Fruit fly (Drosophila melanogaster) whole organism, embryonic: ENCODE data around the gene SkpE.
A peak's percentile ranks its signal among the peaks of the same experiment; 100 is the strongest.

Experiments used
- Awh ChIP-seq: fragments of 200-800 bp; sonication (Bioruptor generic); IDR thresholded peaks from 2 replicates; pipeline ENCODE4, ENCODE4 v1.3.6; 2022; ENCODE audit warnings: missing biosample characterization, missing genetic modification characterization
- C15 ChIP-seq: fragments of 200-800 bp; sonication (Bioruptor generic); IDR thresholded peaks from 3 replicates; pipeline ENCODE4 v1.3.6; 2022; ENCODE audit warnings: missing biosample characterization, missing genetic modification characterization
- CG11560 ChIP-seq: fragments of 200-800 bp; sonication (Bioruptor generic); IDR thresholded peaks from 3 replicates; pipeline ENCODE4 v1.3.6; 2022; ENCODE audit warnings: missing biosample characterization, missing genetic modification characterization
- CG14710 ChIP-seq: fragments of 200-800 bp; sonication (Bioruptor generic); optimal IDR thresholded peaks from 3 replicates; lab custom pipeline; 2019; ENCODE audit warnings: missing biosample characterization, mild to moderate bottlenecking, missing genetic modification characterization, moderate library complexity
- CG15073 ChIP-seq: fragments of 200-800 bp; sonication (Bioruptor generic); optimal IDR thresholded peaks from 2 replicates; lab custom pipeline; 2016; ENCODE audit warnings: missing biosample characterization, missing genetic modification characterization
- CG16779 ChIP-seq: fragments of 200-800 bp; sonication (Bioruptor generic); IDR thresholded peaks from 2 replicates; pipeline ENCODE4 v1.3.6; 2022; ENCODE audit warnings: missing biosample characterization, missing genetic modification characterization
- CG16863 ChIP-seq: fragments of 200-800 bp; sonication (Bioruptor generic); optimal IDR thresholded peaks from 3 replicates; lab custom pipeline; 2016; ENCODE audit warnings: missing biosample characterization, missing genetic modification characterization
- CG17385 ChIP-seq: fragments of 200-800 bp; sonication (Bioruptor generic); optimal IDR thresholded peaks from 3 replicates; lab custom pipeline; 2018; ENCODE audit warnings: missing biosample characterization, mild to moderate bottlenecking, missing genetic modification characterization
- CG17568 ChIP-seq: fragments of 200-800 bp; sonication (Bioruptor generic); optimal IDR thresholded peaks from 2 replicates; lab custom pipeline; 2018; ENCODE audit warnings: missing biosample characterization, mild to moderate bottlenecking, missing genetic modification characterization, moderate library complexity
- CG30020 ChIP-seq: fragments of 200-800 bp; optimal IDR thresholded peaks from 2 replicates; lab custom pipeline; 2019; ENCODE audit warnings: missing biosample characterization, mild to moderate bottlenecking, missing genetic modification characterization, moderate library complexity
- CG3065 ChIP-seq: fragments of 200-800 bp; sonication (Bioruptor generic); optimal IDR thresholded peaks from 2 replicates; lab custom pipeline; 2016; ENCODE audit warnings: missing biosample characterization, missing genetic modification characterization
- CG33213 ChIP-seq: fragments of 200-800 bp; sonication (Bioruptor generic); optimal IDR thresholded peaks from 3 replicates; lab custom pipeline; 2016; ENCODE audit warnings: missing biosample characterization, missing genetic modification characterization
- CG3995 ChIP-seq: fragments of 200-800 bp; sonication (Bioruptor generic); optimal IDR thresholded peaks from 3 replicates; lab custom pipeline; 2016; ENCODE audit warnings: missing biosample characterization, missing genetic modification characterization
- CG4328 ChIP-seq: fragments of 200-800 bp; sonication (Bioruptor generic); optimal IDR thresholded peaks from 3 replicates; lab custom pipeline; 2017; ENCODE audit warnings: missing biosample characterization, missing genetic modification reagents, missing genetic modification characterization
- CG4854 ChIP-seq: fragments of 200-800 bp; sonication (Bioruptor generic); optimal IDR thresholded peaks from 2 replicates; lab custom pipeline; 2016; ENCODE audit warnings: missing biosample characterization, missing genetic modification characterization, inconsistent platforms
- CG7372 ChIP-seq: fragments of 200-800 bp; sonication (Bioruptor generic); IDR thresholded peaks from 2 replicates; pipeline ENCODE4 v1.3.6; 2022; ENCODE audit warnings: missing biosample characterization, missing genetic modification characterization
- CG9609 ChIP-seq: fragments of 200-800 bp; sonication (Bioruptor generic); optimal IDR thresholded peaks from 3 replicates; lab custom pipeline; 2016; ENCODE audit warnings: missing biosample characterization, missing genetic modification characterization
- Dip3 ChIP-seq: fragments of 200-800 bp; sonication (Bioruptor generic); optimal IDR thresholded peaks from 3 replicates; lab custom pipeline; 2016; ENCODE audit warnings: missing biosample characterization, missing genetic modification characterization
- Dll ChIP-seq: fragments of 200-800 bp; sonication (Bioruptor generic); IDR thresholded peaks from 4 replicates; pipeline ENCODE4 v1.3.6; 2022; ENCODE audit warnings: missing biosample characterization, missing genetic modification characterization; ENCODE audit not compliant: partially characterized antibody
- Gsc ChIP-seq: fragments of 200-800 bp; sonication (Bioruptor generic); IDR thresholded peaks from 2 replicates; pipeline ENCODE4 v1.3.6; 2022; ENCODE audit warnings: missing biosample characterization, missing genetic modification characterization
- Hr3 ChIP-seq: fragments of 200-800 bp; sonication (Bioruptor generic); optimal IDR thresholded peaks from 3 replicates; lab custom pipeline; 2016; ENCODE audit warnings: missing biosample characterization, missing genetic modification characterization
- Hr78 ChIP-seq, 2 experiments: fragments of 200-800 bp in 1 of 2; fragments of >200 bp in 1 of 2; sonication (Bioruptor generic) in 1 of 2; optimal IDR thresholded peaks; 2 replicates each; lab custom pipeline; 2017 to 2019; ENCODE audit warnings: missing biosample characterization in 2 of 2, missing genetic modification characterization in 2 of 2, mild to moderate bottlenecking in 1 of 2, moderate library complexity in 1 of 2
- Meics ChIP-seq: fragments of 200-800 bp; sonication (Bioruptor generic); optimal IDR thresholded peaks from 2 replicates; lab custom pipeline; 2017; ENCODE audit warnings: missing biosample characterization, mild to moderate bottlenecking, missing genetic modification characterization
- NC2β ChIP-seq: fragments of 200-800 bp; sonication (Bioruptor generic); optimal IDR thresholded peaks from 2 replicates; lab custom pipeline; 2016; ENCODE audit warnings: missing biosample characterization, missing genetic modification characterization
- Oli ChIP-seq: fragments of 200-800 bp; sonication (Bioruptor generic); optimal IDR thresholded peaks from 2 replicates; lab custom pipeline; 2018; ENCODE audit warnings: missing biosample characterization, mild to moderate bottlenecking, missing genetic modification characterization, moderate library complexity
- PHDP ChIP-seq: fragments of 200-800 bp; sonication (Bioruptor generic); optimal IDR thresholded peaks from 3 replicates; lab custom pipeline; 2018; ENCODE audit warnings: missing biosample characterization, mild to moderate bottlenecking, missing genetic modification characterization, moderate library complexity
- Poxn ChIP-seq: fragments of 200-800 bp; sonication (Bioruptor generic); IDR thresholded peaks from 2 replicates; pipeline ENCODE4 v1.3.6; 2022; ENCODE audit warnings: missing biosample characterization, missing genetic modification characterization
- Usf ChIP-seq: fragments of 200-800 bp; sonication (Bioruptor generic); optimal IDR thresholded peaks from 2 replicates; lab custom pipeline; 2017; ENCODE audit warnings: missing genotype, missing biosample characterization, missing genetic modification characterization
- dati ChIP-seq: fragments of 200-800 bp; sonication (Bioruptor generic); IDR thresholded peaks from 2 replicates; pipeline ENCODE4 v1.3.6; 2022; ENCODE audit warnings: missing biosample characterization, missing genetic modification characterization
- disco-r ChIP-seq: fragments of 200-800 bp; sonication (Bioruptor generic); optimal IDR thresholded peaks from 2 replicates; lab custom pipeline; 2016; ENCODE audit warnings: missing biosample characterization, missing genetic modification characterization
- dmrt11E ChIP-seq: fragments of 200-800 bp; sonication (Bioruptor generic); optimal IDR thresholded peaks from 3 replicates; lab custom pipeline; 2018; ENCODE audit warnings: missing biosample characterization, mild to moderate bottlenecking, missing genetic modification characterization, moderate library complexity
- ewg ChIP-seq: fragments of 200-800 bp; sonication (Bioruptor generic); optimal IDR thresholded peaks from 3 replicates; lab custom pipeline; 2017; ENCODE audit warnings: mild to moderate bottlenecking, missing biosample characterization, missing genetic modification reagents, missing genetic modification characterization
- fd102C ChIP-seq: fragments of 200-800 bp; sonication (Bioruptor generic); optimal IDR thresholded peaks from 2 replicates; lab custom pipeline; 2018; ENCODE audit warnings: missing biosample characterization, mild to moderate bottlenecking, missing genetic modification characterization, moderate library complexity
- grn ChIP-seq: fragments of 200-800 bp; sonication (Bioruptor generic); optimal IDR thresholded peaks from 3 replicates; lab custom pipeline; 2017; ENCODE audit warnings: missing biosample characterization, missing genetic modification characterization
- klu ChIP-seq: fragments of 200-800 bp; sonication (Bioruptor generic); IDR thresholded peaks from 2 replicates; pipeline ENCODE4 v1.3.6; 2022; ENCODE audit warnings: missing biosample characterization, missing genetic modification characterization
- lilli ChIP-seq: fragments of 200-800 bp; sonication (Bioruptor generic); optimal IDR thresholded peaks from 3 replicates; lab custom pipeline; 2016; ENCODE audit warnings: missing biosample characterization, missing genetic modification characterization
- maf-S ChIP-seq: fragments of 200-800 bp; sonication (Bioruptor generic); optimal IDR thresholded peaks from 2 replicates; lab custom pipeline; 2016; ENCODE audit warnings: missing biosample characterization, missing genetic modification characterization
- mam ChIP-seq: fragments of 200-800 bp; sonication (Bioruptor generic); optimal IDR thresholded peaks from 3 replicates; lab custom pipeline; 2016; ENCODE audit warnings: missing biosample characterization, missing genetic modification characterization
- otp ChIP-seq: fragments of 200-800 bp; sonication (Bioruptor generic); IDR thresholded peaks from 3 replicates; pipeline ENCODE4, ENCODE4 v1.3.6; 2022; ENCODE audit warnings: missing biosample characterization, missing genetic modification characterization
- psq ChIP-seq: fragments of 200-800 bp; sonication (Bioruptor generic); optimal IDR thresholded peaks from 2 replicates; lab custom pipeline; 2017; ENCODE audit warnings: missing biosample characterization, missing genetic modification characterization
- ro ChIP-seq: fragments of 200-800 bp; sonication (Bioruptor generic); IDR thresholded peaks from 2 replicates; pipeline ENCODE4 v1.3.6; 2022; ENCODE audit warnings: missing biosample characterization, missing genetic modification characterization
- sc ChIP-seq, 3 experiments: fragments of >200 bp in 2 of 3; fragments of 200-800 bp in 1 of 3; sonication (Bioruptor generic) in 1 of 3; optimal IDR thresholded peaks; 2 replicates in 2 of 3; 3 replicates in 1 of 3; lab custom pipeline; 2017; ENCODE audit warnings: mild to moderate bottlenecking in 1 of 3, missing biosample characterization in 1 of 3, missing genetic modification characterization in 1 of 3, missing genetic modification reagents in 1 of 3
- ssp ChIP-seq: fragments of 200-800 bp; sonication (Bioruptor generic); IDR thresholded peaks from 2 replicates; pipeline ENCODE4 v1.3.6; 2022; ENCODE audit warnings: missing biosample characterization, missing genetic modification characterization
- stwl ChIP-seq: fragments of 200-800 bp; sonication (Bioruptor generic); optimal IDR thresholded peaks from 3 replicates; lab custom pipeline; 2018; ENCODE audit warnings: missing biosample characterization, mild to moderate bottlenecking, missing genetic modification characterization, moderate library complexity
- tgo ChIP-seq: fragments of 200-800 bp; sonication (Bioruptor generic); IDR thresholded peaks from 3 replicates; pipeline ENCODE4 v1.3.6; 2022; ENCODE audit warnings: missing biosample characterization, missing genetic modification characterization
- wor ChIP-seq: fragments of 200-800 bp; sonication (Bioruptor generic); IDR thresholded peaks from 2 replicates; pipeline ENCODE4 v1.3.6; 2022; ENCODE audit warnings: missing biosample characterization, missing genetic modification characterization
- z ChIP-seq: fragments of 200-800 bp; sonication (Bioruptor generic); IDR thresholded peaks from 3 replicates; pipeline ENCODE4 v1.3.6; 2022; ENCODE audit warnings: missing biosample characterization, missing genetic modification characterization

The SkpE gene

DNA sequence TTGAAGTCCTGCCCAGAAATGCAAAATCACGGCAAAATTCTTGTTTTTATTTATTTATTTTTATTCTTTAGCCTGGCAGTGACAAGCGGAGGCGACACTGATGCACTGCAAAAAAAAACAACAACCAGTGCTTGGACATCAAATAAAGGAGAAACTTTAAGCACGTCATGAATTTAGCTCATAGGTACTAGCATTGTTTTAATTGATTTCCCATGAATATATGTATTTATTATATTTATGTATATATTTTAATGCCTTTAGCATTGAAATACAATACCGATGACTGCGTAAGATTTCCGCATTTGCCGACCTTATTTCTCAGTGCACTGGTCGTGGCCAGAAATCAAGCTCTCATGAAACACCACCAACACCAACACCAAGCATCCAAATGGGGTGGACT lies 5.3 kb downstream of the SkpE start (continued):
- TF ChIP-seq Poxn (no peak), Oli (tag; lab: Kevin White, UChicago) (peak; percentile 45), sc (optimal IDR thresholded peaks at IDR 0.05; lab: Kevin White, UChicago) (no peak), sc (GFP tag; optimal IDR thresholded peaks at IDR 0.05; lab: Kevin White, UChicago) (no peak), Dip3 (no peak), CG17385 (GFP tag; lab: Kevin White, UChicago) (peak; percentile 11), lilli (GFP tag; lab: Kevin White, UChicago) (no peak), ro (GFP tag; lab: Robert Waterston, UW) (no peak), NC2β (GFP tag; lab: Kevin White, UChicago) (no peak), Usf (GFP tag; lab: Kevin White, UChicago) (no peak), psq (GFP tag; lab: Kevin White, UChicago) (no peak), CG30020 (tag; lab: Kevin White, UChicago) (no peak), ssp (GFP tag; lab: Robert Waterston, UW) (no peak), CG9609 (GFP tag; lab: Kevin White, UChicago) (no peak), CG15073 (no peak), Gsc (GFP tag; lab: Robert Waterston, UW) (no peak), Hr3 (GFP tag; lab: Kevin White, UChicago) (no peak), wor (GFP tag; lab: Robert Waterston, UW) (no peak), fd102C (no peak), Dll (no peak), tgo (GFP tag; lab: Robert Waterston, UW) (0 out of 3 replicates have a peak, but pooled peaks have one; percentile 22), CG16863 (no peak), otp (no peak), mam (GFP tag; lab: Kevin White, UChicago) (no peak), PHDP (no peak), Hr78 (GFP tag; optimal IDR thresholded peaks at IDR 0.05; lab: Kevin White, UChicago) (no peak)
- TF ChIP-seq, all 482 proteins: peak for 42

dm6 chrX:19815772-19816171 lies 8.1 kb downstream of the SkpE start, which contains the start of gene SkpC:
Gene SkpC, plus strand, starts transcription at chrX:19816072.
- no peak for TF ChIP-seq CG16779 (GFP tag; lab: Robert Waterston, UW)
- no peak for TF ChIP-seq CG7372 (GFP tag; lab: Robert Waterston, UW)
- TF ChIP-seq disco-r (GFP tag; lab: Kevin White, UChicago) = no peak
- TF ChIP-seq CG11560 (tag; lab: Robert Waterston, UW) = no peak
- TF ChIP-seq CG4854 (GFP tag; lab: Kevin White, UChicago) = no peak
- no peak for TF ChIP-seq Awh (GFP tag; lab: Robert Waterston, UW)
- TF ChIP-seq dati (GFP tag; lab: Robert Waterston, UW) = no peak
- TF ChIP-seq CG3065 (GFP tag; lab: Kevin White, UChicago) = no peak
- TF ChIP-seq CG3995 (GFP tag; lab: Kevin White, UChicago) = no peak
- TF ChIP-seq CG33213 (GFP tag; lab: Kevin White, UChicago) = no peak
- TF ChIP-seq stwl (tag; lab: Kevin White, UChicago) = peak; percentile 5
- peak; percentile 52 for TF ChIP-seq CG14710
- no peak for TF ChIP-seq maf-S (GFP tag; lab: Kevin White, UChicago)

- TF ChIP-seq CG4328 (GFP tag; lab: Kevin White, UChicago) = no peak
- no peak for TF ChIP-seq C15
- no peak for TF ChIP-seq klu
- no peak for TF ChIP-seq ewg
- TF ChIP-seq z (GFP tag; lab: Robert Waterston, UW) = no peak
- TF ChIP-seq CG17568 = no peak
- TF ChIP-seq Meics (GFP tag; lab: Kevin White, UChicago) = no peak
- no peak for TF ChIP-seq dmrt11E
- no peak for TF ChIP-seq grn (GFP tag; lab: Kevin White, UChicago)
These were observed 11.5 kb downstream of the SkpE start, which contains the start of gene SkpD for dm6 chrX:19812429-19812828. Gene SkpD, plus strand, starts transcription at chrX:19812729.
